Worm (Caenorhabditis elegans): Measurements from ENCODE around the gene swt-4.

The swt-4 gene

ce11 chrIII:10624564-10624963 lies 4.4 kb downstream of the swt-4 start:
- TF ChIP-seq C34F6.9 (tag; optimal IDR thresholded peaks at IDR 0.05) (peak; percentile 26), nhr-21 (tag; optimal IDR thresholded peaks at IDR 0.05) (peak; percentile 17), nhr-25 (tag; optimal IDR thresholded peaks at IDR 0.05) (peak; percentile 17), lin-11 (tag; optimal IDR thresholded peaks at IDR 0.05) (no peak), dmd-4 (tag; optimal IDR thresholded peaks at IDR 0.05) (no peak), fos-1 (tag; optimal IDR thresholded peaks at IDR 0.05) (peak; percentile 47), lin-13 (GFP tag; optimal IDR thresholded peaks at IDR 0.05) (peak; percentile 2), egl-27 (tag; optimal IDR thresholded peaks at IDR 0.05) (no peak), sma-9 (GFP tag; optimal IDR thresholded peaks at IDR 0.05) (peak; percentile 22), sma-9 (tag; optimal IDR thresholded peaks at IDR 0.05) (no peak), R02D3.7 (tag; optimal IDR thresholded peaks at IDR 0.05) (no peak), nhr-129 (tag; optimal IDR thresholded peaks at IDR 0.05) (peak; percentile 73), ztf-11 (tag; optimal IDR thresholded peaks at IDR 0.05) (no peak), mbf-1 (tag; optimal IDR thresholded peaks at IDR 0.05) (no peak), sma-3 (GFP tag; optimal IDR thresholded peaks at IDR 0.05) (peak; percentile 41), lsy-2 (tag; optimal IDR thresholded peaks at IDR 0.05) (peak in 1 of 2 experiments; percentile 47), F13H6.1 (tag; optimal IDR thresholded peaks at IDR 0.05) (peak; percentile 10), lin-39 (tag; optimal IDR thresholded peaks at IDR 0.05) (no peak), nhr-23 (tag; optimal IDR thresholded peaks at IDR 0.05) (no peak), unc-55 (GFP tag; optimal IDR thresholded peaks at IDR 0.05) (peak; percentile 12), gmeb-1 (tag; optimal IDR thresholded peaks at IDR 0.05) (peak; percentile 39), ceh-82 (tag; optimal IDR thresholded peaks at IDR 0.05) (no peak), crh-2 (tag; optimal IDR thresholded peaks at IDR 0.05) (no peak), nhr-77 (tag; optimal IDR thresholded peaks at IDR 0.05) (no peak)

DNA sequence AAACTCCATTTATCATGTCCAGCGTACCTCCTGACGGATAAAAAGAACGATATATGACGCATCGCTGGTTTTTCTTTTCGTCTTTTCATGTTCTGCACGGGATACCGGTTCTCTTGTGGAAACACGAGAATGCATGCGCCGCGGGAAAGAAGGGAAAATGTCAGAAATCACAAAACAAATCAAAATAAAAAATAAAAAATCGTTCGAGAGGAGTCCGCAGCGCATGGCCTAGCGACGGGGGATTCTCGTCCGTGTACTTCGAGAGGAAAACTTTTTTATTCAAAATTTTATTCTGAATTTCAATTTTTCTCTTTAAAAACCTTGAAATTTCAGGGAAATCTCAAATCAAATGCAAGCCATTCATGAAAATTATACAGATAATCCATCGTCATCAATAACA lies 7.7 kb downstream of the swt-4 start, which contains the start of the genes lron-10 and hpr-9:
TSS of gene lron-10 (minus strand) at position 162 of the 400 bp plus-strand sequence.
TSS of gene hpr-9 (plus strand) at position 344 of the 400 bp plus-strand sequence.
- peak; percentile 46 for TF ChIP-seq blmp-1 (tag; optimal IDR thresholded peaks at IDR 0.05; ENCODE audit: insufficient read depth)
- TF ChIP-seq nhr-12 (tag; optimal IDR thresholded peaks at IDR 0.05), result no peak
- peak; percentile 87 for TF ChIP-seq gmeb-1 (tag; optimal IDR thresholded peaks at IDR 0.05)
- TF ChIP-seq egl-27 (tag; optimal IDR thresholded peaks at IDR 0.05), result peak; percentile 70
- no peak for TF ChIP-seq dmd-4 (tag; optimal IDR thresholded peaks at IDR 0.05)
- TF ChIP-seq C34F6.9 (tag; optimal IDR thresholded peaks at IDR 0.05), result peak; percentile 69
- TF ChIP-seq lin-11 (tag; optimal IDR thresholded peaks at IDR 0.05), result peak; percentile 28
- no peak for TF ChIP-seq ceh-82 (tag; optimal IDR thresholded peaks at IDR 0.05)
- no peak for TF ChIP-seq alr-1 (tag; optimal IDR thresholded peaks at IDR 0.05)
- TF ChIP-seq Y55F3AM.14 (GFP tag; optimal IDR thresholded peaks at IDR 0.05), result peak; percentile 70
- TF ChIP-seq sma-9 (GFP tag; optimal IDR thresholded peaks at IDR 0.05), result peak; percentile 81
- TF ChIP-seq sma-9 (tag; optimal IDR thresholded peaks at IDR 0.05), result no peak
- no peak for TF ChIP-seq lin-39 (tag; optimal IDR thresholded peaks at IDR 0.05)
- TF ChIP-seq mab-5 (tag; optimal IDR thresholded peaks at IDR 0.05), result no peak
- TF ChIP-seq ZK546.5 (tag; optimal IDR thresholded peaks at IDR 0.05), result no peak
- no peak for TF ChIP-seq nhr-6 (tag; optimal IDR thresholded peaks at IDR 0.05)
- peak; percentile 37 for TF ChIP-seq ztf-4 (tag; optimal IDR thresholded peaks at IDR 0.05)
- peak; percentile 75 for TF ChIP-seq F13H6.1 (tag; optimal IDR thresholded peaks at IDR 0.05)
- TF ChIP-seq elt-1 (tag; optimal IDR thresholded peaks at IDR 0.05), result no peak
- TF ChIP-seq unc-39 (tag; optimal IDR thresholded peaks at IDR 0.05), result no peak
- no peak for TF ChIP-seq R02D3.7 (tag; optimal IDR thresholded peaks at IDR 0.05)
- TF ChIP-seq nhr-25 (tag; optimal IDR thresholded peaks at IDR 0.05), result peak; percentile 84
- no peak for TF ChIP-seq skn-1 (tag; optimal IDR thresholded peaks at IDR 0.05)
- no peak for TF ChIP-seq nhr-23 (tag; optimal IDR thresholded peaks at IDR 0.05)
- TF ChIP-seq lsy-2 (tag; optimal IDR thresholded peaks at IDR 0.05), result peak; percentile 54 to 85
- TF ChIP-seq peb-1 (tag; optimal IDR thresholded peaks at IDR 0.05), result no peak
- no peak for TF ChIP-seq nhr-11 (tag; optimal IDR thresholded peaks at IDR 0.05)
- peak in 1 of 2 experiments; percentile 1 for TF ChIP-seq mdl-1 (tag; optimal IDR thresholded peaks at IDR 0.05)
- TF ChIP-seq zag-1 (tag; optimal IDR thresholded peaks at IDR 0.05), result no peak
- TF ChIP-seq nhr-237 (tag; optimal IDR thresholded peaks at IDR 0.05), result no peak
- no peak for TF ChIP-seq ztf-1 (GFP tag; conservative IDR thresholded peaks at IDR 0.05)
- no peak for TF ChIP-seq ceh-16 (tag; optimal IDR thresholded peaks at IDR 0.05)
- TF ChIP-seq ama-1 (optimal IDR thresholded peaks at IDR 0.05), result no peak
- TF ChIP-seq snpc-4 (tag; optimal IDR thresholded peaks at IDR 0.05), result peak; percentile 50
- TF ChIP-seq nhr-21 (tag; optimal IDR thresholded peaks at IDR 0.05), result peak; percentile 89
- TF ChIP-seq nhr-129 (tag; optimal IDR thresholded peaks at IDR 0.05), result peak; percentile 31
- TF ChIP-seq elt-3 (tag; optimal IDR thresholded peaks at IDR 0.05), result no peak
- TF ChIP-seq mbf-1 (tag; optimal IDR thresholded peaks at IDR 0.05), result no peak
- no peak for TF ChIP-seq ztf-11 (tag; optimal IDR thresholded peaks at IDR 0.05)
- TF ChIP-seq nhr-77 (tag; optimal IDR thresholded peaks at IDR 0.05), result no peak
- peak; percentile 70 for TF ChIP-seq fos-1 (tag; optimal IDR thresholded peaks at IDR 0.05)
- TF ChIP-seq lin-13 (GFP tag; optimal IDR thresholded peaks at IDR 0.05), result peak; percentile 68
- TF ChIP-seq sem-4 (tag; optimal IDR thresholded peaks at IDR 0.05), result peak; percentile 79
- TF ChIP-seq crh-2 (tag; optimal IDR thresholded peaks at IDR 0.05), result peak; percentile 73
- peak; percentile 69 for TF ChIP-seq unc-55 (GFP tag; optimal IDR thresholded peaks at IDR 0.05)
- no peak for TF ChIP-seq unc-62 (GFP tag; optimal IDR thresholded peaks at IDR 0.05)
- peak; percentile 93 for TF ChIP-seq sma-3 (GFP tag; optimal IDR thresholded peaks at IDR 0.05)
- no peak for TF ChIP-seq aly-2 (tag; optimal IDR thresholded peaks at IDR 0.05)
- no peak for TF ChIP-seq nhr-10 (tag; optimal IDR thresholded peaks at IDR 0.05)
